Fruit fly (Drosophila melanogaster) whole organism, pupa: Measurements from ENCODE around the gene axo.
A peak's percentile ranks its signal among the peaks of the same experiment; 100 is the strongest.

Experiments
- CG10348 ChIP-seq: fragments of 200-800 bp; sonication (Bioruptor generic); IDR thresholded peaks from 2 replicates; pipeline ENCODE4 v1.3.6; 2022; ENCODE audit warnings: missing biosample characterization, missing genetic modification characterization
- CG12605 ChIP-seq: fragments of 200-800 bp; sonication (Bioruptor generic); IDR thresholded peaks from 2 replicates; pipeline ENCODE4 v1.3.6; 2022; ENCODE audit warnings: missing biosample characterization, missing genetic modification characterization
- CG13204 ChIP-seq: fragments of 200-800 bp; sonication (Bioruptor generic); optimal IDR thresholded peaks from 2 replicates; lab custom pipeline; 2018; ENCODE audit warnings: missing biosample characterization, mild to moderate bottlenecking, missing genetic modification characterization, moderate library complexity
- CG14655 ChIP-seq: fragments of 200-800 bp; sonication (Bioruptor generic); optimal IDR thresholded peaks from 3 replicates; lab custom pipeline; 2017; ENCODE audit warnings: mild to moderate bottlenecking, missing biosample characterization, missing genetic modification reagents, missing genetic modification characterization
- CG15710 ChIP-seq: fragments of 200-800 bp; sonication (Bioruptor generic); optimal IDR thresholded peaks from 2 replicates; lab custom pipeline; 2018; ENCODE audit warnings: missing biosample characterization, mild to moderate bottlenecking, missing genetic modification characterization, moderate library complexity
- CG17806 ChIP-seq: fragments of 200-800 bp; sonication (Bioruptor generic); optimal IDR thresholded peaks from 2 replicates; lab custom pipeline; 2018; ENCODE audit warnings: missing biosample characterization, mild to moderate bottlenecking, missing genetic modification characterization, moderate library complexity
- CG32121 ChIP-seq: fragments of 200-800 bp; sonication (Bioruptor generic); IDR thresholded peaks from 2 replicates; pipeline ENCODE4 v1.3.6; 2022; ENCODE audit warnings: missing biosample characterization, missing genetic modification characterization
- CG34367 ChIP-seq: fragments of 200-800 bp; sonication (Bioruptor generic); optimal IDR thresholded peaks from 2 replicates; lab custom pipeline; 2018; ENCODE audit warnings: missing biosample characterization, mild to moderate bottlenecking, missing genetic modification characterization
- CG4496 ChIP-seq: fragments of 200-800 bp; sonication (Bioruptor generic); IDR thresholded peaks from 3 replicates; pipeline ENCODE4 v1.3.6; 2022; ENCODE audit warnings: missing biosample characterization, missing genetic modification characterization
- CG8159 ChIP-seq: fragments of 200-800 bp; sonication (Bioruptor generic); optimal IDR thresholded peaks from 3 replicates; lab custom pipeline; 2018; ENCODE audit warnings: missing biosample characterization, mild to moderate bottlenecking, missing genetic modification characterization, moderate library complexity
- CG8301 ChIP-seq: fragments of 200-800 bp; sonication (Bioruptor generic); optimal IDR thresholded peaks from 2 replicates; lab custom pipeline; 2018; ENCODE audit warnings: missing biosample characterization, mild to moderate bottlenecking, missing genetic modification characterization
- CG9948 ChIP-seq: fragments of 200-800 bp; sonication (Bioruptor generic); optimal IDR thresholded peaks from 2 replicates; lab custom pipeline; 2018; ENCODE audit warnings: missing biosample characterization, mild to moderate bottlenecking, missing genetic modification characterization, moderate library complexity
- D1 ChIP-seq: fragments of 200-800 bp; sonication (Bioruptor generic); optimal IDR thresholded peaks from 2 replicates; lab custom pipeline; 2018; ENCODE audit warnings: missing biosample characterization, mild to moderate bottlenecking, missing genetic modification characterization, moderate library complexity
- EcR ChIP-seq: fragments of 200-800 bp; sonication (Bioruptor generic); optimal IDR thresholded peaks from 3 replicates; lab custom pipeline; 2019; ENCODE audit warnings: missing biosample characterization, missing genetic modification characterization, mild to moderate bottlenecking, moderate library complexity, missing genetic modification reagents
- Ets98B ChIP-seq: fragments of 200-800 bp; sonication (Bioruptor generic); IDR thresholded peaks from 2 replicates; pipeline ENCODE4 v1.3.6; 2022; ENCODE audit warnings: missing biosample characterization, missing genetic modification characterization
- Pif1A ChIP-seq: fragments of 200-800 bp; sonication (Bioruptor generic); optimal IDR thresholded peaks from 3 replicates; lab custom pipeline; 2016; ENCODE audit warnings: missing biosample characterization, missing genetic modification characterization
- Pif1B ChIP-seq: fragments of 200-800 bp; sonication (Bioruptor generic); optimal IDR thresholded peaks from 3 replicates; lab custom pipeline; 2016; ENCODE audit warnings: missing biosample characterization, missing genetic modification characterization
- Snoo ChIP-seq: fragments of 200-800 bp; sonication (Bioruptor generic); optimal IDR thresholded peaks from 3 replicates; lab custom pipeline; 2017; ENCODE audit warnings: missing biosample characterization, mild to moderate bottlenecking, missing genetic modification characterization, inconsistent platforms
- fd96Ca ChIP-seq: fragments of 200-800 bp; sonication (Bioruptor generic); IDR thresholded peaks from 3 replicates; pipeline ENCODE4 v1.3.6; 2022; ENCODE audit warnings: missing biosample characterization, missing genetic modification characterization
- gl ChIP-seq: fragments of 200-800 bp; sonication (Bioruptor generic); optimal IDR thresholded peaks from 2 replicates; lab custom pipeline; 2018; ENCODE audit warnings: missing biosample characterization, mild to moderate bottlenecking, missing genetic modification characterization
- rn ChIP-seq: fragments of 200-800 bp; sonication (Bioruptor generic); IDR thresholded peaks from 2 replicates; pipeline ENCODE4 v1.3.6; 2022; ENCODE audit warnings: missing biosample characterization, missing genetic modification characterization

Gene axo

DNA sequence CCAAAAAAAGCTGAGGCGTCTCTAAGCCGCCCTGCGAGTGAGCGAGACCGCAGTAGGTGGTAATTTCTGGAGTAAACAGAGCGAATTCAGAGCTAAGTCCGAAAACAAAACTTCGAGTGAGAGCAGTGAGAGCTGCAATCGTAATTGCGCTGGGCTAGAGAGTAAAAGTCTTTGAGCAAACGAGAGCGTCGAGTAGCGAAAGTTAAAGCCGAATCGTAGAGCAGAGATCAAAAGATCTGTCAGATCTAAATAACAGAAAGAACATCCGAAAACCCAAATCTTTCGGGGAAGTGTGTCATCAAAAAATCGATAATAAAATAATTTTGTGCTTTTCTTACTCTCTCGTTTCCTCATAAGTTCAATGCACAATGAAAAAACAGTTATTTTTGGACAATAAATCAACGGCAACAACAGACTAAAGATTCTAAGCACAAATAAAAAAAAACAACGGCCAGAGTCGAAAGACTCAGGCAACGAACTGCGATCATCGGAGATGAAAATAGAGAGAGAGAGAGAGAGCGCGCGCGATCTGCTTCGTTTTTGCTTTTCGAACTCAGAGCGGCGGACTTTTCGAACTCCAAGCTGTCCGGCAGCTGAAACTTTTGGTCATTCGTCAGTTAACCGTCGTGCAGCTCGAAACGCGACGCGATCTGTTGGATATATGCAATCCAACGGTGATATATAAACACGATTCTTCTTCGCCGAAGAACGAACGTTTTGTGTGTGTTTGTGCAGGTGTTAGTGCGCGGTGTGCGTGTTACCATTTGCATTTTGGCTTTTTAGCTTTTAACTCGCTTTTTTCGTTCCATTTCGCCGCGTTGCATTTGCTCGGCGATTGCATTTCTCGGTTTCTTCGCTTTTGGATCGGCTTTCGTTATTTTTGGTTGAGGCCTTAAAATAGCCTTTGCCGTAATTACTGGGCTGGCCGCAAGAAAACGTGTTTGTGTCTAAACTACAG lies 5.3 kb upstream of the axo start, which contains the start of gene RhoGEF64C:
TSS of gene RhoGEF64C (plus strand) at position 607 of the 958 bp plus-strand sequence.
- TF ChIP-seq CG8159 (tag; lab: Kevin White, UChicago), result no peak
- TF ChIP-seq CG9948 (tag; lab: Kevin White, UChicago), result no peak
- no peak for TF ChIP-seq D1 (tag; lab: Kevin White, UChicago)
- TF ChIP-seq CG14655 (GFP tag; lab: Kevin White, UChicago), result no peak
- TF ChIP-seq EcR (GFP tag; lab: Kevin White, UChicago), result peak; percentile 42
- TF ChIP-seq CG34367 (tag; lab: Kevin White, UChicago), result no peak
- no peak for TF ChIP-seq CG8301
- no peak for TF ChIP-seq CG32121 (GFP tag; lab: Robert Waterston, UW)
- TF ChIP-seq Snoo (tag; lab: Kevin White, UChicago), result no peak
- 0 out of 3 replicates have a peak, but pooled peaks have one; percentile 25 for TF ChIP-seq CG4496 (GFP tag; lab: Robert Waterston, UW)
- peak; percentile 9; the same call in 1 of the 2 replicates for TF ChIP-seq Ets98B (GFP tag; lab: Robert Waterston, UW)

- TF ChIP-seq CG32121 (GFP tag; lab: Robert Waterston, UW) (no peak), CG14655 (GFP tag; lab: Kevin White, UChicago) (peak; percentile 84), CG15710 (tag; lab: Kevin White, UChicago) (peak; percentile 56), Ets98B (GFP tag; lab: Robert Waterston, UW) (no peak), Pif1A (GFP tag; lab: Kevin White, UChicago) (no peak), CG13204 (GFP tag; lab: Kevin White, UChicago) (no peak), D1 (tag; lab: Kevin White, UChicago) (peak; percentile 25), Pif1B (GFP tag; lab: Kevin White, UChicago) (no peak), CG8301 (peak; percentile 70), CG17806 (peak; percentile 65), Snoo (tag; lab: Kevin White, UChicago) (no peak), CG12605 (GFP tag; lab: Robert Waterston, UW) (0 out of 2 replicates have a peak, but pooled peaks have one; percentile 12), rn (GFP tag; lab: Robert Waterston, UW) (no peak), EcR (GFP tag; lab: Kevin White, UChicago) (no peak), CG10348 (GFP tag; lab: Robert Waterston, UW) (no peak), CG9948 (tag; lab: Kevin White, UChicago) (peak; percentile 77), gl (tag; lab: Kevin White, UChicago) (no peak), CG34367 (tag; lab: Kevin White, UChicago) (peak; percentile 15), CG8159 (tag; lab: Kevin White, UChicago) (peak; percentile 72), fd96Ca (GFP tag; lab: Robert Waterston, UW) (no peak), CG4496 (GFP tag; lab: Robert Waterston, UW) (peak; percentile 69; the same call in 2 of the 3 replicates)
Observed at dm6 chr3L:4691775-4692174, 4.7 kb upstream of the axo start.

dm6 chr3L:4690698-4691097 lies 3.6 kb upstream of the axo start:
- no peak for TF ChIP-seq CG13204 (GFP tag; lab: Kevin White, UChicago)
- peak; percentile 60 for TF ChIP-seq Ets98B (GFP tag; lab: Robert Waterston, UW)
- TF ChIP-seq CG4496 (GFP tag; lab: Robert Waterston, UW), result peak; percentile 55; the same call in 1 of the 3 replicates
- TF ChIP-seq CG8159 (tag; lab: Kevin White, UChicago), result peak; percentile 38
- no peak for TF ChIP-seq Pif1B (GFP tag; lab: Kevin White, UChicago)
- no peak for TF ChIP-seq Pif1A (GFP tag; lab: Kevin White, UChicago)
- TF ChIP-seq CG8301, result peak; percentile 36
- peak; percentile 43 for TF ChIP-seq CG14655 (GFP tag; lab: Kevin White, UChicago)
- no peak for TF ChIP-seq gl (tag; lab: Kevin White, UChicago)
- TF ChIP-seq CG9948 (tag; lab: Kevin White, UChicago), result no peak
- TF ChIP-seq fd96Ca (GFP tag; lab: Robert Waterston, UW), result no peak
- peak; percentile 40; the same call in 1 of the 2 replicates for TF ChIP-seq CG32121 (GFP tag; lab: Robert Waterston, UW)
- TF ChIP-seq Snoo (tag; lab: Kevin White, UChicago), result peak; percentile 38
- TF ChIP-seq CG12605 (GFP tag; lab: Robert Waterston, UW), result peak; percentile 34; the same call in 1 of the 2 replicates
- peak; percentile 42 for TF ChIP-seq CG17806
- no peak for TF ChIP-seq EcR (GFP tag; lab: Kevin White, UChicago)
- no peak for TF ChIP-seq D1 (tag; lab: Kevin White, UChicago)
- peak; percentile 13 for TF ChIP-seq CG34367 (tag; lab: Kevin White, UChicago)
- peak; percentile 43 for TF ChIP-seq CG15710 (tag; lab: Kevin White, UChicago)
- TF ChIP-seq CG10348 (GFP tag; lab: Robert Waterston, UW), result no peak
- 0 out of 2 replicates have a peak, but pooled peaks have one; percentile 24 for TF ChIP-seq rn (GFP tag; lab: Robert Waterston, UW)
- TF ChIP-seq, all 21 proteins: peak for 12

DNA sequence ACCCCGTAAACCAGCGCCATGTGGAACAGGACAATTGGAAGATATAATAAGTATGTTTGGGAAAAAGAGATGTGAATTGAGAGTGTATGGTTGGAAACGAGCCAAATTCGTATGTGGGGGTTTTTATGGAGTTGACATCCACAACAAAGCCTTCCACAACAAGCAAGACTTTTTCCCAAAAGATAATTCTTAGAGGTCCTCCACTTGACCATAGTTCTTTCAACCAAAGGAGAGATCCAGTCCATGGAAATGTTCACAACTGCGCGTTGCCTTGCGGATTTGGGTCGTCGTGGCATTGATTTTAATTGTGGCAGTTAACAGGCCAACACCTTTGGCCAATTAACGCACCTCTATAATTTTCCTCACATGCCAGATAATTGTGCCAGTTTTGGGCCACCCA lies 2.9 kb upstream of the axo start, which contains the start of gene CG18418:
TSS of gene CG18418 (minus strand) at position 101 of the 400 bp plus-strand sequence.
- TF ChIP-seq CG8301 (no peak), fd96Ca (GFP tag; lab: Robert Waterston, UW) (no peak), Snoo (tag; lab: Kevin White, UChicago) (no peak), CG12605 (GFP tag; lab: Robert Waterston, UW) (no peak), Pif1B (GFP tag; lab: Kevin White, UChicago) (no peak), CG10348 (GFP tag; lab: Robert Waterston, UW) (no peak), CG8159 (tag; lab: Kevin White, UChicago) (no peak), CG15710 (tag; lab: Kevin White, UChicago) (no peak), CG17806 (no peak), CG4496 (GFP tag; lab: Robert Waterston, UW) (no peak), EcR (GFP tag; lab: Kevin White, UChicago) (no peak), CG14655 (GFP tag; lab: Kevin White, UChicago) (no peak), rn (GFP tag; lab: Robert Waterston, UW) (no peak), CG32121 (GFP tag; lab: Robert Waterston, UW) (no peak), Ets98B (GFP tag; lab: Robert Waterston, UW) (no peak)
